Worm (Caenorhabditis elegans) whole organism, mixed stage, embryonic: ENCODE measurements around the gene spon-1.

Experiments
- ceh-83 ChIP-seq: fragments of 200-800 bp; sonication (Bioruptor generic); optimal IDR thresholded peaks from 2 replicates; lab custom pipeline; 2018; ENCODE audit warnings: mild to moderate bottlenecking, missing genetic modification characterization, missing compliant biosample characterization
- elt-1 ChIP-seq: sonication (generic microtip); optimal IDR thresholded peaks from 2 replicates; lab custom pipeline; 2017; ENCODE audit warnings: missing genetic modification characterization, mild to moderate bottlenecking, missing compliant biosample characterization, antibody characterized with exemption, moderate library complexity, borderline replicate concordance; ENCODE audit not compliant: insufficient read depth
- lin-13 ChIP-seq: fragments of 150-350 bp; optimal IDR thresholded peaks from 2 replicates; lab custom pipeline; 2014; ENCODE audit warnings: missing biosample characterization, missing genetic modification characterization
- nhr-12 ChIP-seq: fragments of 150-350 bp; optimal IDR thresholded peaks from 2 replicates; lab custom pipeline; 2014; ENCODE audit warnings: missing biosample characterization, missing genetic modification characterization
- nhr-2 ChIP-seq: fragments of 150-350 bp; optimal IDR thresholded peaks from 2 replicates; lab custom pipeline; 2014; ENCODE audit warnings: missing biosample characterization, missing genetic modification characterization
- nhr-28 ChIP-seq: fragments of 150-350 bp; optimal IDR thresholded peaks from 2 replicates; lab custom pipeline; 2014; ENCODE audit warnings: missing biosample characterization, missing genetic modification characterization
- pha-4 ChIP-seq: fragments of 150-350 bp; optimal IDR thresholded peaks from 2 replicates; lab custom pipeline; 2018; ENCODE audit warnings: missing biosample characterization, missing genetic modification reagents, missing genetic modification characterization
- unc-62 ChIP-seq: fragments of 150-350 bp; optimal IDR thresholded peaks from 2 replicates; lab custom pipeline; 2014; ENCODE audit warnings: missing biosample characterization, missing genetic modification reagents, missing genetic modification characterization

DNA sequence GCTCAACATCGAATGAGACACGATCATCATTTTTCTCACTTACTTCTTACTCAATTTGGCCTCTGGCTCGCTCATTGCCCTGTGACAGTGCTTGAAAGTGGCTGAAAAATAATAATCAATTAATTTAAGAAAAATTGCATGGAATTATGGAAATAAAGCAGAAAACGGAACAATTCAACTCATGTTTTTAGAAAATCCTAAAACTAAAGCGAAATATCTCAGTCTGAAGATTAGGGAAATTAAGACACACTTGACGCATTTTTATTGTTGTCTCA, 44.1 kb upstream of the spon-1 start, which contains the start of gene kars-1:
- TF ChIP-seq unc-62 (GFP tag; lab: Kevin White, UChicago) (no peak), pha-4 (no peak), nhr-2 (tag; lab: Kevin White, UChicago) (no peak), nhr-12 (tag; lab: Kevin White, UChicago) (no peak), lin-13 (no peak), elt-1 (no peak), ceh-83 (GFP tag; lab: Kevin White, UChicago) (no peak), nhr-28 (tag; lab: Kevin White, UChicago) (no peak)
